Worm (Caenorhabditis elegans): ENCODE results near the gene M163.5.

ce11 chrX:14499830-14500409 is 26.1 kb downstream of the M163.5 start:
- TF ChIP-seq cnd-1 (tag; optimal IDR thresholded peaks at IDR 0.05) (no peak), zip-8 (tag; optimal IDR thresholded peaks at IDR 0.05) (no peak), nhr-237 (tag; optimal IDR thresholded peaks at IDR 0.05) (no peak), sem-2 (GFP tag; optimal IDR thresholded peaks at IDR 0.05) (no peak), elt-3 (tag; optimal IDR thresholded peaks at IDR 0.05) (no peak), pha-4 (tag; optimal IDR thresholded peaks at IDR 0.05) (no peak), sptf-1 (tag; optimal IDR thresholded peaks at IDR 0.05) (no peak), unc-39 (tag; optimal IDR thresholded peaks at IDR 0.05) (no peak), lin-13 (tag; optimal IDR thresholded peaks at IDR 0.05) (no peak), unc-62 (GFP tag; optimal IDR thresholded peaks at IDR 0.05) (no peak), lin-32 (GFP tag; optimal IDR thresholded peaks at IDR 0.05) (no peak)
